Worm (Caenorhabditis elegans) whole organism, early embryonic: ENCODE results near the gene R09A8.5.

Experiments used
- B0310.2 ChIP-seq: sonication (generic microtip); optimal IDR thresholded peaks from 2 replicates; lab custom pipeline; 2016; ENCODE audit warnings: mild to moderate bottlenecking, missing genetic modification characterization, missing compliant biosample characterization
- F13C5.2 ChIP-seq: sonication (generic microtip); optimal IDR thresholded peaks from 2 replicates; lab custom pipeline; 2017; ENCODE audit warnings: mild to moderate bottlenecking, missing genetic modification characterization, inconsistent platforms, missing compliant biosample characterization
- aly-1 ChIP-seq: sonication (generic microtip); optimal IDR thresholded peaks from 2 replicates; lab custom pipeline; 2016; ENCODE audit warnings: missing genetic modification characterization, missing compliant biosample characterization
- ama-1 ChIP-seq: fragments of 150-350 bp; optimal IDR thresholded peaks from 2 replicates; lab custom pipeline; 2014
- ets-7 ChIP-seq: sonication (generic microtip); optimal IDR thresholded peaks from 2 replicates; lab custom pipeline; 2016; ENCODE audit warnings: missing genotype, missing genetic modification characterization, missing compliant biosample characterization
- flt-1 ChIP-seq: fragments of 200-800 bp; sonication (Bioruptor generic); IDR thresholded peaks from 2 replicates; pipeline ENCODE4 v1.3.6; 2022; ENCODE audit warnings: missing genetic modification characterization, missing compliant biosample characterization
- hmbx-1 ChIP-seq: sonication (generic microtip); optimal IDR thresholded peaks from 2 replicates; lab custom pipeline; 2016; ENCODE audit warnings: mild to moderate bottlenecking, missing genetic modification characterization, missing compliant biosample characterization
- hmg-4 ChIP-seq: fragments of 200-800 bp; sonication (Bioruptor generic); optimal IDR thresholded peaks from 2 replicates; lab custom pipeline; 2018; ENCODE audit warnings: mild to moderate bottlenecking, missing genetic modification characterization, missing compliant biosample characterization
- scrt-1 ChIP-seq: fragments of 200-800 bp; sonication (Bioruptor generic); IDR thresholded peaks from 2 replicates; pipeline ENCODE4 v1.3.6; 2022; ENCODE audit warnings: missing genetic modification characterization, missing compliant biosample characterization
- sea-1 ChIP-seq: fragments of 200-800 bp; sonication (Bioruptor generic); conservative IDR thresholded peaks from 2 replicates; pipeline ENCODE4 v1.3.6; 2022; ENCODE audit warnings: missing genetic modification characterization, missing compliant biosample characterization
- tbx-11 ChIP-seq: fragments of 200-800 bp; sonication (Bioruptor generic); IDR thresholded peaks from 2 replicates; pipeline ENCODE4 v1.3.6; 2022; ENCODE audit warnings: missing genetic modification characterization, missing compliant biosample characterization
- tbx-37 ChIP-seq: fragments of 200-800 bp; sonication (Bioruptor generic); conservative IDR thresholded peaks from 2 replicates; pipeline ENCODE4 v1.3.6; 2022; ENCODE audit warnings: missing genetic modification reagents, missing genetic modification characterization, missing compliant biosample characterization
- tra-4 ChIP-seq: sonication (generic microtip); optimal IDR thresholded peaks from 2 replicates; lab custom pipeline; 2017; ENCODE audit warnings: missing genetic modification characterization, missing compliant biosample characterization

DNA sequence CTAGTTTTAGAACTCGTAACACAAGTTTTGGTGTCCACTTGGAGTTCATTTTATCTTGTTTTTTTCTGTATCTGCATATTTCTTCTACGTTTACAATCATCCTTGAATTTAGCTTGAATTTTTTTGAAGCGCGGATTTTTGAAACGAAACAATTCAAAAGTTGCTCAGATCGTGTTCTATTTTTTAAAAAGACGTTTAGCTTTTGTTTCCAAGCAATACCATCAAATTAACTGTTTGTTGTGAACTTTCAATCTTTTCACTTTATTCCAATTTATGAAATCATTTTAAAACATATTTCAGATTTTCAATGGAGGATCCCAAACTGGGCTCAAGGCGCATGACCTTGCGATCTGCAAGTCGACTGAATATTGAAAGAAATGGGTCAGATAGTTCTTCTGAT is 21.2 kb downstream of the R09A8.5 start, which contains the start of gene R09A8.2:
- TF ChIP-seq flt-1 (no peak), sea-1 (GFP tag; lab: Robert Waterston, UW) (no peak), scrt-1 (GFP tag; lab: Robert Waterston, UW) (no peak), tbx-37 (GFP tag; lab: Robert Waterston, UW) (no peak), ets-7 (tag; lab: Kevin White, UChicago) (no peak), ama-1 (no peak), hmg-4 (no peak), tra-4 (tag; lab: Kevin White, UChicago) (no peak), B0310.2 (tag; lab: Kevin White, UChicago) (no peak), hmbx-1 (tag; lab: Kevin White, UChicago) (no peak), F13C5.2 (no peak), tbx-11 (no peak), aly-1 (tag; lab: Kevin White, UChicago) (no peak)
